Fruit fly (Drosophila melanogaster): ENCODE measurements around the gene CG32176.

Gene CG32176

dm6 chr3L:17433555-17433954 lies at the start of gene CG32176, which contains the start of gene Coq4:
CG32176 (plus strand) TSS chr3L:17433868.
Coq4 (minus strand) TSS chr3L:17433621.
- peak; percentile 96 for TF ChIP-seq CG7045 (GFP tag; optimal IDR thresholded peaks at IDR 0.05)
- peak; percentile 96 for TF ChIP-seq Crg-1 (GFP tag; optimal IDR thresholded peaks at IDR 0.05)
- peak; percentile 98 for TF ChIP-seq CG5204 (GFP tag; optimal IDR thresholded peaks at IDR 0.05)
- peak; percentile 82 for TF ChIP-seq tj (GFP tag; optimal IDR thresholded peaks at IDR 0.05)
- TF ChIP-seq CG33017 (tag; optimal IDR thresholded peaks at IDR 0.05) = peak; percentile 93
- peak; percentile 17 for TF ChIP-seq cic (GFP tag; optimal IDR thresholded peaks at IDR 0.05)
- peak; percentile 98 for TF ChIP-seq toe (GFP tag; optimal IDR thresholded peaks at IDR 0.05)
- TF ChIP-seq CG7101 (tag; optimal IDR thresholded peaks at IDR 0.05) = peak; percentile 96
- TF ChIP-seq kay (GFP tag; ENCODE audit: borderline replicate concordance) = peak; percentile 98
- peak; percentile 90 for TF ChIP-seq ovo (GFP tag; optimal IDR thresholded peaks at IDR 0.05)
- peak; percentile 90 for TF ChIP-seq Mnt (GFP tag; optimal IDR thresholded peaks at IDR 0.05)
- peak; percentile 98 for TF ChIP-seq CG1620 (GFP tag; optimal IDR thresholded peaks at IDR 0.05)
- TF ChIP-seq cnc (optimal IDR thresholded peaks at IDR 0.05) = no peak
- peak; percentile 97 for TF ChIP-seq bab1 (GFP tag; optimal IDR thresholded peaks at IDR 0.05)
- TF ChIP-seq pad (GFP tag; optimal IDR thresholded peaks at IDR 0.05) = peak; percentile 81
- peak; percentile 88 for TF ChIP-seq CG14711 (tag; optimal IDR thresholded peaks at IDR 0.05)
- peak; percentile 96 for TF ChIP-seq Hr96 (GFP tag; optimal IDR thresholded peaks at IDR 0.05)
- peak; percentile 90 for TF ChIP-seq Clk (GFP tag; optimal IDR thresholded peaks at IDR 0.05)
- peak; percentile 93 for TF ChIP-seq CG12768 (GFP tag; optimal IDR thresholded peaks at IDR 0.05)
- peak; percentile 94 for TF ChIP-seq CG11617 (GFP tag; optimal IDR thresholded peaks at IDR 0.05)

dm6 chr3L:17386612-17387382 lies 46.9 kb upstream of the CG32176 start:
- TF ChIP-seq CG14711 (tag; optimal IDR thresholded peaks at IDR 0.05) (no peak), Clk (GFP tag; optimal IDR thresholded peaks at IDR 0.05) (no peak), Mnt (GFP tag; optimal IDR thresholded peaks at IDR 0.05) (no peak), Crg-1 (GFP tag; optimal IDR thresholded peaks at IDR 0.05) (no peak), Hr96 (GFP tag; optimal IDR thresholded peaks at IDR 0.05) (no peak), CG12768 (GFP tag; optimal IDR thresholded peaks at IDR 0.05) (no peak), CG7045 (GFP tag; optimal IDR thresholded peaks at IDR 0.05) (no peak), cic (GFP tag; optimal IDR thresholded peaks at IDR 0.05) (no peak)

- no peak for TF ChIP-seq Clk (GFP tag; optimal IDR thresholded peaks at IDR 0.05)
- no peak for TF ChIP-seq CG11617 (GFP tag; optimal IDR thresholded peaks at IDR 0.05)
- TF ChIP-seq cnc (optimal IDR thresholded peaks at IDR 0.05) = no peak
- no peak for TF ChIP-seq pad (GFP tag; optimal IDR thresholded peaks at IDR 0.05)
- no peak for TF ChIP-seq ovo (GFP tag; optimal IDR thresholded peaks at IDR 0.05)
- TF ChIP-seq bab1 (GFP tag; optimal IDR thresholded peaks at IDR 0.05) = no peak
- no peak for TF ChIP-seq tj (GFP tag; optimal IDR thresholded peaks at IDR 0.05)
- TF ChIP-seq CG7101 (tag; optimal IDR thresholded peaks at IDR 0.05) = no peak
- no peak for TF ChIP-seq CG7045 (GFP tag; optimal IDR thresholded peaks at IDR 0.05)
- no peak for TF ChIP-seq Crg-1 (GFP tag; optimal IDR thresholded peaks at IDR 0.05)
- TF ChIP-seq Mnt (GFP tag; optimal IDR thresholded peaks at IDR 0.05) = no peak
- TF ChIP-seq CG33017 (tag; optimal IDR thresholded peaks at IDR 0.05) = no peak
These were observed 44.8 kb upstream of the CG32176 start, which contains the start of gene CG13731 for dm6 chr3L:17388895-17389294. CG13731 (minus strand) TSS chr3L:17388956.

- TF ChIP-seq kay (GFP tag; ENCODE audit: borderline replicate concordance) (no peak), CG33017 (tag; optimal IDR thresholded peaks at IDR 0.05) (no peak), cic (GFP tag; optimal IDR thresholded peaks at IDR 0.05) (no peak), CG14711 (tag; optimal IDR thresholded peaks at IDR 0.05) (no peak), CG5204 (GFP tag; optimal IDR thresholded peaks at IDR 0.05) (no peak), Mnt (GFP tag; optimal IDR thresholded peaks at IDR 0.05) (no peak), CG1620 (GFP tag; optimal IDR thresholded peaks at IDR 0.05) (no peak), bab1 (GFP tag; optimal IDR thresholded peaks at IDR 0.05) (no peak), cnc (optimal IDR thresholded peaks at IDR 0.05) (no peak), ovo (GFP tag; optimal IDR thresholded peaks at IDR 0.05) (no peak), CG12768 (GFP tag; optimal IDR thresholded peaks at IDR 0.05) (no peak), Crg-1 (GFP tag; optimal IDR thresholded peaks at IDR 0.05) (no peak), CG7045 (GFP tag; optimal IDR thresholded peaks at IDR 0.05) (no peak), toe (GFP tag; optimal IDR thresholded peaks at IDR 0.05) (no peak), Hr96 (GFP tag; optimal IDR thresholded peaks at IDR 0.05) (no peak), tj (GFP tag; optimal IDR thresholded peaks at IDR 0.05) (no peak), CG11617 (GFP tag; optimal IDR thresholded peaks at IDR 0.05) (no peak), CG7101 (tag; optimal IDR thresholded peaks at IDR 0.05) (no peak)
These were observed 42.5 kb upstream of the CG32176 start for dm6 chr3L:17391132-17391531.

- TF ChIP-seq Mnt (GFP tag; optimal IDR thresholded peaks at IDR 0.05) = no peak
- no peak for TF ChIP-seq CG14711 (tag; optimal IDR thresholded peaks at IDR 0.05)
- no peak for TF ChIP-seq ovo (GFP tag; optimal IDR thresholded peaks at IDR 0.05)
- TF ChIP-seq kay (GFP tag; ENCODE audit: borderline replicate concordance) = no peak
- no peak for TF ChIP-seq CG7045 (GFP tag; optimal IDR thresholded peaks at IDR 0.05)
These were observed 41.3 kb upstream of the CG32176 start for dm6 chr3L:17392412-17392811.

- TF ChIP-seq Mnt (GFP tag; optimal IDR thresholded peaks at IDR 0.05) = no peak
- no peak for TF ChIP-seq ovo (GFP tag; optimal IDR thresholded peaks at IDR 0.05)
- TF ChIP-seq bab1 (GFP tag; optimal IDR thresholded peaks at IDR 0.05) = no peak
- TF ChIP-seq kay (GFP tag; ENCODE audit: borderline replicate concordance) = no peak
- TF ChIP-seq tj (GFP tag; optimal IDR thresholded peaks at IDR 0.05) = no peak
- TF ChIP-seq CG1620 (GFP tag; optimal IDR thresholded peaks at IDR 0.05) = no peak
- TF ChIP-seq pad (GFP tag; optimal IDR thresholded peaks at IDR 0.05) = no peak
These were observed 40.6 kb upstream of the CG32176 start for dm6 chr3L:17393098-17393497.
